Worm (Caenorhabditis elegans) whole organism, L4 larva: Measurements from ENCODE around the gene ard-1.

ENCODE experiments used
- aly-2 ChIP-seq: sonication (generic microtip); optimal IDR thresholded peaks from 2 replicates; lab custom pipeline; 2018; ENCODE audit warnings: missing biosample characterization, missing genetic modification characterization
- attf-4 ChIP-seq: sonication (generic microtip); optimal IDR thresholded peaks from 3 replicates; lab custom pipeline; 2017; ENCODE audit warnings: missing biosample characterization, missing genetic modification characterization
- ceh-82 ChIP-seq: sonication (generic microtip); optimal IDR thresholded peaks from 2 replicates; lab custom pipeline; 2017; ENCODE audit warnings: missing biosample characterization, missing genetic modification characterization
- dmd-8 ChIP-seq: fragments of 200-800 bp; sonication (Bioruptor generic); IDR thresholded peaks from 2 replicates; pipeline ENCODE4 v1.3.6; 2022; ENCODE audit warnings: missing genetic modification characterization, missing compliant biosample characterization
- lin-13 ChIP-seq: fragments of 150-350 bp; optimal IDR thresholded peaks from 2 replicates; lab custom pipeline; 2014; ENCODE audit warnings: missing biosample characterization, missing genetic modification reagents, missing genetic modification characterization
- lin-15B ChIP-seq: fragments of 150-350 bp; sonication (generic microtip); optimal IDR thresholded peaks from 3 replicates; lab custom pipeline; 2014; ENCODE audit warnings: missing biosample characterization, missing genetic modification characterization
- rbr-2 ChIP-seq: sonication (generic microtip); optimal IDR thresholded peaks from 2 replicates; lab custom pipeline; 2016; ENCODE audit warnings: missing genotype, missing genetic modification characterization, missing compliant biosample characterization
- snpc-4 ChIP-seq: fragments of 150-350 bp; optimal IDR thresholded peaks from 2 replicates; lab custom pipeline; 2014; ENCODE audit warnings: missing biosample characterization, missing genetic modification characterization
- unc-62 ChIP-seq, 3 experiments: fragments of 150-350 bp in 1 of 3; sonication (generic microtip); optimal IDR thresholded peaks in 2 of 3; peaks in 1 of 3; 1 replicate in 1 of 3; 2 replicates in 2 of 3; lab custom pipeline; 2014 to 2017; ENCODE audit warnings: missing biosample characterization in 3 of 3, missing genetic modification characterization in 3 of 3, missing genetic modification reagents in 3 of 3, missing genotype in 1 of 3
- zag-1 ChIP-seq: fragments of 150-350 bp; optimal IDR thresholded peaks from 2 replicates; lab custom pipeline; 2014; ENCODE audit warnings: missing biosample characterization, missing genetic modification characterization

DNA sequence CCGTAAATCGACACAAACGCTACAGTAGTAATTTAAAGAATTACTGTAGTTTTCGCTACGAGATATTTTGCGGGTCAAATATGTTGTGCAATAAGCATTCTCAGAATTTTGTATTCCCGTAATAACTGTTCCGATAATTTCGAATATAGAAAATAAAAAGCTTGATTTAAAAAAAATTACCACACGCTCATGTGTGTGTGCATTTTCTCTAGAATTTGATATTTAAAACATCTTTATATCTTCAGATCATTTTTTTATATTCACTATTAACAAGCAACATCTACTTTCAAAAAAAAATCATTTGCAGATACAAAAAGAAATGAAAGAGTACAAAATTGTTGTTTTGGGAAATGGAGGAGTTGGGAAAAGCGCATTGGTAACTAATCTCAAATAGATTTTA, 45.9 kb downstream of the ard-1 start, which contains the start of gene rap-3:
- TF ChIP-seq snpc-4, result no peak
- no peak for TF ChIP-seq aly-2
- no peak for TF ChIP-seq lin-13
- TF ChIP-seq attf-4 (tag; lab: Kevin White, UChicago), result no peak
- no peak for TF ChIP-seq zag-1 (tag; lab: Kevin White, UChicago)
- no peak for TF ChIP-seq dmd-8 (GFP tag; lab: Robert Waterston, UW)
- no peak for TF ChIP-seq lin-15B (tag; lab: Kevin White, UChicago)
- no peak for TF ChIP-seq ceh-82
- no peak for TF ChIP-seq rbr-2 (tag; lab: Kevin White, UChicago)
- no peak for TF ChIP-seq unc-62 (GFP tag; optimal IDR thresholded peaks at IDR 0.05 in 1 of 2; lab: Kevin White, UChicago)
- no peak for TF ChIP-seq unc-62 (tag; optimal IDR thresholded peaks at IDR 0.05; lab: Kevin White, UChicago)
